Worm (Caenorhabditis elegans): ENCODE results near the gene R74.2.

DNA sequence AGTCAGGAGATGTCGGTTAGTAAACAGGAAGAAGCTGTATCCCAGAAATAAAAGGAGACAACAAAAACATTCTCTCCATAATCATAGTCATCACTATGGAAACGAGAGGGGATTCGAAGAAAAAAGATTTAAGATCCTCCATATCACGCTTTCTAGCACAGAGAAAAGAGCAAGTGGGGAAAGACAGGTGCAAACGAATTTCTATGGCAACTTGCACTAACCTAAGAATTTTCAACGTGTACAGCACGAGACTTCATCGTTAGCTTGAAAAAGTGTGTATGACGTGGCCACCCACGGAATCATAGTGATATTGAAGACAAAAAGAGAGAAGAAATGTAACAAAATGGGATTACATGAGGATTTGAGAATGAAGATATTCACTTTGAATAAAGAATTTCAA is 32.9 kb downstream of the R74.2 start:
- TF ChIP-seq unc-130 (GFP tag; optimal IDR thresholded peaks at IDR 0.05): no peak
- no peak for TF ChIP-seq egl-27 (tag; optimal IDR thresholded peaks at IDR 0.05)
- TF ChIP-seq lin-15B (tag; optimal IDR thresholded peaks at IDR 0.05): no peak
- TF ChIP-seq dpl-1 (GFP tag; optimal IDR thresholded peaks at IDR 0.05): no peak
- no peak for TF ChIP-seq jun-1 (tag; optimal IDR thresholded peaks at IDR 0.05)
- TF ChIP-seq fkh-10 (GFP tag; optimal IDR thresholded peaks at IDR 0.05): no peak
